Worm (Caenorhabditis elegans): ENCODE measurements around the gene spe-10.

Gene spe-10

DNA sequence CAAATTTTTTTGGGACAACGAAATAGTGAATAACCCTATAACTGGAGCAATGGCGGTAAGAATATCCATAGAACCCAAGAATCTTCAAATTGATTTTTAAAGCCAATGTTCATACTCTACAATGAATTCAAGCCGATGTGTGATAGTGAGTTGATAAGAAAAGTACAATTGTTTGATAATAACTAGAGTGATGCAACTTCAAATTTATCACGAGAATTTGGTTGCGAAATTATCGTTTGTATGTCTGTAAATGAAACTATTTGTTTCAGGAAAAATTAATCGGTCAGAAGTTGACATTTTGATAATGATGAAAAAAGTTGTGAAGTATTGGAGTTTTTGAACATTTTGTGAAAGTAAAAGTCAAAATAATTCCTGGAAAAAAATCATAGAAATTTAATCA lies 15.2 kb downstream of the spe-10 start (continued):
- TF ChIP-seq ceh-28 (tag; optimal IDR thresholded peaks at IDR 0.05) (no peak), pha-4 (tag; optimal IDR thresholded peaks at IDR 0.05) (peak; percentile 53)

DNA sequence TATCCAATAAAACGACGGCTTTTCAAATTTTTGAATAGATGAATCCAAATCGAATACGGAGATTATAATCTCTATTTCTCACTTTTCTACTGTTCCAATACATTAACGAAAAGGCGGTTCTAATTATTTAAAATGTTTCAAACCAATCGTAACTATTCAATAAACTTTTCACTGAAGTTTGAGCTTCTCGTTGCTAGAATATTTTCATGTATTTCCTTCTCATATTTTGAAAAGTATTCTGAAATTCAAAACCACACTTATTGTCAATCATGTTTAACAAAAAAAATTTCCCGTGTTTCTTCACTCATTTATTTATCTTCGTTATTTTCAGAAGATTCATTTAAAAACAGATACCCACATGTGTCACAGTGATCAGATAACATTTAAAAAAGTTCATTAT lies 18.8 kb downstream of the spe-10 start, which contains the start of gene F15H10.8:
TSS of gene F15H10.8 (minus strand) at position 101 of the 400 bp plus-strand sequence.
- TF ChIP-seq ama-1 (optimal IDR thresholded peaks at IDR 0.05) (no peak), sea-2 (GFP tag; optimal IDR thresholded peaks at IDR 0.05) (no peak), aly-2 (tag; optimal IDR thresholded peaks at IDR 0.05) (no peak), nhr-28 (tag; optimal IDR thresholded peaks at IDR 0.05) (no peak), pqm-1 (tag; optimal IDR thresholded peaks at IDR 0.05) (no peak), ceh-82 (tag; optimal IDR thresholded peaks at IDR 0.05) (no peak), nfya-1 (tag; optimal IDR thresholded peaks at IDR 0.05; ENCODE audit: insufficient read depth) (no peak), nhr-76 (tag; optimal IDR thresholded peaks at IDR 0.05) (no peak), lin-39 (tag; optimal IDR thresholded peaks at IDR 0.05) (no peak), hmg-11 (tag; optimal IDR thresholded peaks at IDR 0.05) (no peak), lin-15B (tag; optimal IDR thresholded peaks at IDR 0.05) (no peak), ceh-28 (tag; optimal IDR thresholded peaks at IDR 0.05) (no peak), ceh-16 (tag; optimal IDR thresholded peaks at IDR 0.05) (no peak)

DNA sequence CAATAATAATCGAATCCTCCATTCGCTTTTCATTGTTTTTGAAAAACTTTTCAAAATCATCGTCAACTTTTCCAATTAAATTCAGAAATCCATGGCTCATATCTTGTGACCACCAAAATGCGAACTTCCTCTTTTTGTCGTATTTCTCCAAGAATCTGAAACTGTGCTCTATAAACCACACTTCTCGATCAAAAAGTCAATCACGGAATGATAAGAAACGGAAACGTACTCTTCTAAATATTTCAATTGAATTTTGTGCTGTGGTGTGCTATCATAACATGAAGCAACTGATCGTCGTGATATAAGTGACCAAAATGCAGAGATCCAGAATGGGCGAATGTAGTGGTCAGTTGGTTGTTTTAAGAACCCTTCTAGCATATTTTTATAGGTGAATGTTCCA lies 20.7 kb downstream of the spe-10 start:
- no peak for TF ChIP-seq hmg-11 (tag; optimal IDR thresholded peaks at IDR 0.05)
- TF ChIP-seq mdl-1 (tag; optimal IDR thresholded peaks at IDR 0.05), result no peak
- TF ChIP-seq ceh-82 (tag; optimal IDR thresholded peaks at IDR 0.05), result no peak
- TF ChIP-seq fos-1 (tag; optimal IDR thresholded peaks at IDR 0.05), result no peak
- TF ChIP-seq nhr-23 (tag; optimal IDR thresholded peaks at IDR 0.05), result no peak
- TF ChIP-seq mml-1 (tag; optimal IDR thresholded peaks at IDR 0.05), result no peak
- TF ChIP-seq nhr-11 (tag; optimal IDR thresholded peaks at IDR 0.05), result no peak
- TF ChIP-seq ceh-9 (tag; optimal IDR thresholded peaks at IDR 0.05), result no peak
- TF ChIP-seq snpc-4 (tag; optimal IDR thresholded peaks at IDR 0.05), result no peak
- TF ChIP-seq ztf-4 (tag; optimal IDR thresholded peaks at IDR 0.05), result no peak
- no peak for TF ChIP-seq fkh-10 (GFP tag; optimal IDR thresholded peaks at IDR 0.05)
- no peak for TF ChIP-seq egl-27 (tag; optimal IDR thresholded peaks at IDR 0.05)
- no peak for TF ChIP-seq nhr-76 (tag; optimal IDR thresholded peaks at IDR 0.05)
- no peak for TF ChIP-seq pqm-1 (tag; optimal IDR thresholded peaks at IDR 0.05)

DNA sequence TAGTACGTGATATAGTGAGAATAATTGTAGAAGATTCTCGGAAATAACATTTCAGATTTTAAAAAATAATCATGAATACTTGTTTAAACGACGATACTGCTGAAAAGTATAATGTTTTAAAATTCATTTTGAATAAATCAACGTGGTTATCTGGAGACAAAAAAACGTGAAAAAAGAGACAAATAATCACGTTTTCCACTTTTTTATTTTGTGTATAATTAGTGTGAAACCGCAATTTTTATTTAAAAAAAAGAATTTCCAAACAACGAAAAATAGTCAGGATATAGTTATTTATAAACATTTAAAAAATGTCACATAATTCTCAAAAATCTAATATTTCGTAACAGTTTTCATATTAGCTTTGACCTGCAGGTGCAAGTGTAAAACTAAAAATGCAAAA lies 22.3 kb downstream of the spe-10 start, which contains the start of gene F15H10.7:
TSS of gene F15H10.7 (minus strand) at position 101 of the 400 bp plus-strand sequence.
- TF ChIP-seq nhr-28 (tag; optimal IDR thresholded peaks at IDR 0.05) (no peak), nhr-11 (tag; optimal IDR thresholded peaks at IDR 0.05) (no peak), fos-1 (tag; optimal IDR thresholded peaks at IDR 0.05) (no peak)

DNA sequence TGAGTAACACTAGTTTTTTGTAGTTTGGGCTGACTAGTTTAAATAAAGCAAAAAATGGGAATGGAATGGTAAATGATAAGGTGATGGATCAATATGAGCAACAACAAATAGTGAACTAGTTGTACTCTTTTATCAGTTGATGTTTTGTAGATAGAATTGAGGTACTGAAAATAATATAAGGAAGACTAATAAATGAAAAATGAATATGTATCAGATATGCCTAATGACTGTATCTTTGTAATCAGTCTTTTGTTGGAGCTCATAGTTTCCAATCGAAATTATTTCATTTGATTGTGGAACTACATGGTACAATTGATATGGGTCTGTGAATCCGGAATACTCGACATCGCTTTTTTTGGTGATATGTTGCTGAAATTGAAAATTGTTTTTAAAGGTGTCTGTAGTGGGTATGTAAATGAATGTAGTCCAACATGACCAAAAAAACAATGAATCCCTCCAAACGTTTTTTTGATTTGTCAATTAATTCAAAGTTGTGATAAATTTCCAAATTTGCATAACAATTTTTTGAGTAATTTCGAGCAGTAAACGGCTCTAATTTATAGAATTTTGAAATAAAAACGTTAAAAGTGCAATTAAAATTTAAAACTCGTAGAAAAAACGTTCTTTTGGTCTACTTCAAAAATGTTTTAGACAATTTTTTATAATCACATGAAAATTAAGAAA lies 26.1 kb downstream of the spe-10 start, which contains the start of gene F15H10.12:
TSS of gene F15H10.12 (minus strand) at position 51 of the 684 bp plus-strand sequence.
- TF ChIP-seq nhr-77 (tag; optimal IDR thresholded peaks at IDR 0.05), result no peak
- TF ChIP-seq aly-2 (tag; optimal IDR thresholded peaks at IDR 0.05), result no peak
- TF ChIP-seq pqm-1 (tag; optimal IDR thresholded peaks at IDR 0.05), result no peak
- TF ChIP-seq lin-15B (tag; optimal IDR thresholded peaks at IDR 0.05), result no peak
- TF ChIP-seq ceh-82 (tag; optimal IDR thresholded peaks at IDR 0.05), result no peak
- TF ChIP-seq unc-62 (GFP tag; optimal IDR thresholded peaks at IDR 0.05), result no peak
- TF ChIP-seq nhr-237 (tag; optimal IDR thresholded peaks at IDR 0.05), result no peak
- TF ChIP-seq nhr-23 (tag; optimal IDR thresholded peaks at IDR 0.05), result no peak
- no peak for TF ChIP-seq R02D3.7 (tag; optimal IDR thresholded peaks at IDR 0.05)
- TF ChIP-seq lsy-12 (tag; optimal IDR thresholded peaks at IDR 0.05), result no peak
- no peak for TF ChIP-seq ceh-28 (tag; optimal IDR thresholded peaks at IDR 0.05)
- TF ChIP-seq elt-1 (tag; optimal IDR thresholded peaks at IDR 0.05), result no peak
- TF ChIP-seq nhr-25 (tag; optimal IDR thresholded peaks at IDR 0.05), result no peak
- no peak for TF ChIP-seq ztf-4 (tag; optimal IDR thresholded peaks at IDR 0.05)
- TF ChIP-seq elt-3 (tag; optimal IDR thresholded peaks at IDR 0.05), result no peak
- no peak for TF ChIP-seq tbx-2 (tag; optimal IDR thresholded peaks at IDR 0.05)

All from whole organism, L3 larva.